Worm (Caenorhabditis elegans) whole organism, L1 larva: ENCODE measurements around the gene far-8.

ENCODE experiments used
- C04F5.9 ChIP-seq: sonication (generic microtip); optimal IDR thresholded peaks from 2 replicates; lab custom pipeline; 2016; ENCODE audit warnings: missing genetic modification characterization, missing compliant biosample characterization
- C16A3.4 ChIP-seq: fragments of 150-350 bp; optimal IDR thresholded peaks from 2 replicates; lab custom pipeline; 2014; ENCODE audit warnings: missing biosample characterization, missing genetic modification characterization
- C34B4.2 ChIP-seq: sonication (generic microtip); optimal IDR thresholded peaks from 2 replicates; lab custom pipeline; 2017; ENCODE audit warnings: mild to moderate bottlenecking, missing genetic modification characterization, missing compliant biosample characterization
- F16B12.6 ChIP-seq: fragments of 150-350 bp; optimal IDR thresholded peaks from 2 replicates; lab custom pipeline; 2014; ENCODE audit warnings: missing biosample characterization, missing genetic modification characterization
- aha-1 ChIP-seq: fragments of 150-350 bp; optimal IDR thresholded peaks from 2 replicates; lab custom pipeline; 2014; ENCODE audit warnings: missing biosample characterization, missing genetic modification characterization
- aly-2 ChIP-seq: fragments of 150-350 bp; optimal IDR thresholded peaks from 2 replicates; lab custom pipeline; 2014; ENCODE audit warnings: missing biosample characterization, missing genetic modification characterization
- ceh-63 ChIP-seq: fragments of 200-800 bp; sonication (Bioruptor generic); optimal IDR thresholded peaks from 2 replicates; lab custom pipeline; 2018; ENCODE audit warnings: mild to moderate bottlenecking, missing genetic modification characterization, missing compliant biosample characterization
- ceh-82 ChIP-seq, 3 experiments: fragments of 150-350 bp in 1 of 3; sonication (generic microtip) in 2 of 3; optimal IDR thresholded peaks; 2 replicates each; lab custom pipeline; 2014 to 2017; ENCODE audit warnings: missing biosample characterization in 3 of 3, missing genetic modification characterization in 3 of 3
- ces-1 ChIP-seq: fragments of 150-350 bp; optimal IDR thresholded peaks from 2 replicates; lab custom pipeline; 2014; ENCODE audit warnings: missing biosample characterization, missing genetic modification reagents, missing genetic modification characterization
- dpl-1 ChIP-seq, 3 experiments: fragments of 150-350 bp in 2 of 3; sonication (generic microtip) in 1 of 3; optimal IDR thresholded peaks; 2 replicates each; lab custom pipeline; 2014 to 2017; ENCODE audit warnings: missing biosample characterization in 3 of 3, missing genetic modification characterization in 3 of 3, missing genetic modification reagents in 3 of 3
- efl-3 ChIP-seq: fragments of 200-800 bp; sonication (Bioruptor generic); optimal IDR thresholded peaks from 2 replicates; lab custom pipeline; 2018; ENCODE audit warnings: mild to moderate bottlenecking, missing genetic modification characterization, missing compliant biosample characterization
- egl-13 ChIP-seq: sonication (generic microtip); optimal IDR thresholded peaks from 2 replicates; lab custom pipeline; 2016; ENCODE audit warnings: missing genotype, missing genetic modification reagents, missing genetic modification characterization, missing compliant biosample characterization
- egl-27 ChIP-seq, 2 experiments: fragments of 150-350 bp in 1 of 2; sonication (generic microtip); optimal IDR thresholded peaks; 3 replicates each; lab custom pipeline; 2017 to 2018; ENCODE audit warnings: missing biosample characterization in 2 of 2, missing genetic modification characterization in 2 of 2, missing genetic modification reagents in 2 of 2
- ets-5 ChIP-seq: fragments of 200-800 bp; sonication (Bioruptor generic); IDR thresholded peaks from 2 replicates; pipeline ENCODE4 v1.3.6; 2022; ENCODE audit warnings: missing genetic modification characterization, missing compliant biosample characterization
- fkh-4 ChIP-seq: sonication (generic microtip); optimal IDR thresholded peaks from 2 replicates; lab custom pipeline; 2016; ENCODE audit warnings: missing compliant biosample characterization, missing genetic modification characterization, borderline replicate concordance
- grh-1 ChIP-seq: fragments of 200-800 bp; sonication (Bioruptor generic); IDR thresholded peaks from 2 replicates; pipeline ENCODE4 v1.3.6; 2022; ENCODE audit warnings: missing genetic modification reagents, missing genetic modification characterization, missing compliant biosample characterization
- hlh-4 ChIP-seq: sonication (generic microtip); optimal IDR thresholded peaks from 2 replicates; lab custom pipeline; 2016; ENCODE audit warnings: mild to moderate bottlenecking, missing genetic modification characterization, missing compliant biosample characterization
- isw-1 ChIP-seq: fragments of 200-800 bp; sonication (Bioruptor generic); IDR thresholded peaks from 2 replicates; pipeline ENCODE4 v1.3.6; 2022; ENCODE audit warnings: missing genetic modification characterization, missing compliant biosample characterization
- lin-35 ChIP-seq, 2 experiments: fragments of 150-350 bp; optimal IDR thresholded peaks; 2 replicates each; lab custom pipeline; 2014; ENCODE audit warnings: missing biosample characterization in 2 of 2, missing genetic modification characterization in 2 of 2, missing genetic modification reagents in 2 of 2
- lin-39 ChIP-seq: fragments of 150-350 bp; optimal IDR thresholded peaks from 2 replicates; lab custom pipeline; 2014; ENCODE audit warnings: missing biosample characterization, missing genetic modification reagents, missing genetic modification characterization
- lir-3 ChIP-seq: sonication (generic microtip); optimal IDR thresholded peaks from 2 replicates; lab custom pipeline; 2016; ENCODE audit warnings: mild to moderate bottlenecking, missing genetic modification characterization, moderate library complexity, missing compliant biosample characterization; ENCODE audit not compliant: poor library complexity
- mab-9 ChIP-seq: fragments of 200-800 bp; sonication (Bioruptor generic); IDR thresholded peaks from 2 replicates; pipeline ENCODE4 v1.3.6; 2022; ENCODE audit warnings: missing genetic modification reagents, missing genetic modification characterization, missing compliant biosample characterization
- mdl-1 ChIP-seq, 2 experiments: fragments of 150-350 bp; optimal IDR thresholded peaks; 2 replicates each; lab custom pipeline; 2014 to 2017; ENCODE audit warnings: missing biosample characterization in 2 of 2, missing genetic modification characterization in 2 of 2, inconsistent platforms in 1 of 2
- mep-1 ChIP-seq: fragments of 150-350 bp; optimal IDR thresholded peaks from 2 replicates; lab custom pipeline; 2014; ENCODE audit warnings: missing biosample characterization, missing genetic modification characterization
- nhr-237 ChIP-seq: fragments of 150-350 bp; optimal IDR thresholded peaks from 2 replicates; lab custom pipeline; 2014; ENCODE audit warnings: missing biosample characterization, missing genetic modification characterization
- nhr-47 ChIP-seq: sonication (generic microtip); optimal IDR thresholded peaks from 2 replicates; lab custom pipeline; 2016; ENCODE audit warnings: mild to moderate bottlenecking, missing genetic modification characterization, moderate library complexity, missing compliant biosample characterization
- nhr-71 ChIP-seq: sonication (generic microtip); optimal IDR thresholded peaks from 2 replicates; lab custom pipeline; 2016; ENCODE audit warnings: mild to moderate bottlenecking, missing genetic modification characterization, moderate library complexity, missing compliant biosample characterization
- nhr-76 ChIP-seq: sonication (generic microtip); optimal IDR thresholded peaks from 2 replicates; lab custom pipeline; 2017; ENCODE audit warnings: missing biosample characterization, missing genetic modification characterization
- nhr-77 ChIP-seq: fragments of 150-350 bp; optimal IDR thresholded peaks from 2 replicates; lab custom pipeline; 2014; ENCODE audit warnings: missing biosample characterization, missing genetic modification characterization
- nhr-85 ChIP-seq: sonication (generic microtip); peaks from one replicate; lab custom pipeline; 2016; ENCODE audit warnings: missing genetic modification characterization, inconsistent platforms, missing compliant biosample characterization
- nhr-90 ChIP-seq: sonication (generic microtip); optimal IDR thresholded peaks from 2 replicates; lab custom pipeline; 2016; ENCODE audit warnings: mild to moderate bottlenecking, missing genetic modification characterization, missing compliant biosample characterization; ENCODE audit not compliant: poor library complexity
- pag-3 ChIP-seq: sonication (generic microtip); optimal IDR thresholded peaks from 2 replicates; lab custom pipeline; 2017; ENCODE audit warnings: missing genetic modification characterization, mild to moderate bottlenecking, missing compliant biosample characterization, antibody characterized with exemption, borderline replicate concordance; ENCODE audit not compliant: insufficient read depth
- pax-3 ChIP-seq: fragments of 200-800 bp; sonication (Bioruptor generic); optimal IDR thresholded peaks from 2 replicates; lab custom pipeline; 2018; ENCODE audit warnings: mild to moderate bottlenecking, missing genetic modification characterization, moderate library complexity, missing compliant biosample characterization
- rnt-1 ChIP-seq: sonication (generic microtip); optimal IDR thresholded peaks from 2 replicates; lab custom pipeline; 2016; ENCODE audit warnings: mild to moderate bottlenecking, missing genetic modification characterization, moderate library complexity, missing compliant biosample characterization
- skn-1 ChIP-seq: fragments of 150-350 bp; optimal IDR thresholded peaks from 2 replicates; lab custom pipeline; 2014; ENCODE audit warnings: missing biosample characterization, missing genetic modification characterization
- snpc-4 ChIP-seq: fragments of 150-350 bp; optimal IDR thresholded peaks from 2 replicates; lab custom pipeline; 2014; ENCODE audit warnings: missing biosample characterization, missing genetic modification characterization
- sox-4 ChIP-seq: sonication (generic microtip); optimal IDR thresholded peaks from 2 replicates; lab custom pipeline; 2016; ENCODE audit warnings: missing genetic modification characterization, missing compliant biosample characterization
- tbx-2 ChIP-seq: sonication (generic microtip); optimal IDR thresholded peaks from 2 replicates; lab custom pipeline; 2016; ENCODE audit warnings: missing genetic modification characterization, missing compliant biosample characterization
- tlp-1 ChIP-seq: fragments of 150-350 bp; optimal IDR thresholded peaks from 2 replicates; lab custom pipeline; 2014; ENCODE audit warnings: missing biosample characterization, missing genetic modification characterization
- unc-130 ChIP-seq: fragments of 150-350 bp; optimal IDR thresholded peaks from 2 replicates; lab custom pipeline; 2017; ENCODE audit warnings: missing biosample characterization, missing genetic modification characterization, inconsistent platforms
- unc-30 ChIP-seq: sonication (generic microtip); optimal IDR thresholded peaks from 2 replicates; lab custom pipeline; 2017; ENCODE audit warnings: missing biosample characterization, missing genetic modification characterization
- unc-62 ChIP-seq: fragments of 150-350 bp; optimal IDR thresholded peaks from 2 replicates; lab custom pipeline; 2014; ENCODE audit warnings: missing biosample characterization, missing genetic modification reagents, missing genetic modification characterization
- unc-86 ChIP-seq: sonication (generic microtip); optimal IDR thresholded peaks from 2 replicates; lab custom pipeline; 2016; ENCODE audit warnings: missing genetic modification characterization, missing compliant biosample characterization
- unc-98 ChIP-seq: fragments of 200-800 bp; sonication (Bioruptor generic); IDR thresholded peaks from 2 replicates; pipeline ENCODE4 v1.3.6; 2022; ENCODE audit warnings: missing genetic modification characterization, missing compliant biosample characterization
- vab-15 ChIP-seq: sonication (generic microtip); optimal IDR thresholded peaks from 2 replicates; lab custom pipeline; 2017; ENCODE audit warnings: missing genotype, mild to moderate bottlenecking, missing genetic modification characterization, missing compliant biosample characterization
- ztf-11 ChIP-seq, 2 experiments: sonication (generic microtip); optimal IDR thresholded peaks; 2 replicates each; lab custom pipeline; 2016 to 2017; ENCODE audit warnings: missing genetic modification characterization in 2 of 2, missing biosample characterization in 1 of 2, missing compliant biosample characterization in 1 of 2
- ztf-4 ChIP-seq: fragments of 150-350 bp; optimal IDR thresholded peaks from 2 replicates; lab custom pipeline; 2014; ENCODE audit warnings: missing biosample characterization, missing genetic modification characterization

far-8 gene

ce11 chrIII:793595-793994 is 49.1 kb upstream of the far-8 start, which contains the start of gene snt-2 (continued):
- TF ChIP-seq vab-15 (tag; lab: Kevin White, UChicago) (peak; percentile 24), nhr-77 (tag; lab: Kevin White, UChicago) (peak; percentile 70), nhr-85 (peak; percentile 85), C34B4.2 (tag; lab: Kevin White, UChicago) (no peak), isw-1 (GFP tag; lab: Robert Waterston, UW) (peak; percentile 78), lin-35 (GFP tag; optimal IDR thresholded peaks at IDR 0.05; lab: Kevin White, UChicago) (peak; percentile 79 to 89), ces-1 (no peak), nhr-237 (peak; percentile 36), ets-5 (GFP tag; lab: Robert Waterston, UW) (no peak), ceh-82 (tag; optimal IDR thresholded peaks at IDR 0.05; lab: Kevin White, UChicago) (peak; percentile 53 to 95 (median 75)), nhr-76 (tag; lab: Kevin White, UChicago) (no peak), unc-62 (no peak), dpl-1 (GFP tag; optimal IDR thresholded peaks at IDR 0.05; lab: Kevin White, UChicago) (peak; percentile 74 to 84 (median 80)), C16A3.4 (tag; lab: Kevin White, UChicago) (peak; percentile 80), hlh-4 (no peak), C04F5.9 (tag; lab: Kevin White, UChicago) (peak; percentile 50), unc-30 (tag; lab: Kevin White, UChicago) (no peak), unc-130 (tag; lab: Kevin White, UChicago) (no peak), aly-2 (tag; lab: Kevin White, UChicago) (peak; percentile 19), aha-1 (tag; lab: Kevin White, UChicago) (peak; percentile 49), ceh-63 (no peak), efl-3 (no peak), F16B12.6 (tag; lab: Kevin White, UChicago) (peak; percentile 44), lir-3 (tag; lab: Kevin White, UChicago) (peak; percentile 67), egl-27 (tag; optimal IDR thresholded peaks at IDR 0.05; lab: Kevin White, UChicago) (no peak), ztf-11 (tag; optimal IDR thresholded peaks at IDR 0.05; lab: Kevin White, UChicago) (peak in 1 of 2 experiments; percentile 3), mdl-1 (tag; optimal IDR thresholded peaks at IDR 0.05; lab: Kevin White, UChicago) (peak in 1 of 2 experiments; percentile 63), skn-1 (tag; lab: Kevin White, UChicago) (peak; percentile 85), unc-86 (peak; percentile 72), fkh-4 (peak; percentile 27), tlp-1 (tag; lab: Kevin White, UChicago) (no peak), nhr-90 (tag; lab: Kevin White, UChicago) (peak; percentile 76), lin-39 (tag; lab: Kevin White, UChicago) (peak; percentile 40), ztf-4 (tag; lab: Kevin White, UChicago) (peak; percentile 16), nhr-47 (tag; lab: Kevin White, UChicago) (peak; percentile 85), mab-9 (GFP tag; lab: Robert Waterston, UW) (no peak), tbx-2 (tag; lab: Kevin White, UChicago) (peak; percentile 82), snpc-4 (tag; lab: Kevin White, UChicago) (peak; percentile 43), sox-4 (tag; lab: Kevin White, UChicago) (no peak), rnt-1 (tag; lab: Kevin White, UChicago) (peak; percentile 89), unc-98 (no peak), pag-3 (tag; lab: Kevin White, UChicago) (no peak), grh-1 (GFP tag; lab: Robert Waterston, UW) (no peak), nhr-71 (tag; lab: Kevin White, UChicago) (peak; percentile 85), egl-13 (tag; lab: Kevin White, UChicago) (peak; percentile 43), pax-3 (tag; lab: Kevin White, UChicago) (peak; percentile 63), mep-1 (tag; lab: Kevin White, UChicago) (peak; percentile 80)
